Worm (Caenorhabditis elegans): ENCODE results near the gene F46E10.3.

F46E10.3 gene

ce11 chrV:6485109-6485508 is 33.0 kb upstream of the F46E10.3 start:
- TF ChIP-seq aha-1 (tag) (peak; percentile 55), rbr-2 (tag; optimal IDR thresholded peaks at IDR 0.05) (no peak)

- TF ChIP-seq set-16 (GFP tag; IDR thresholded peaks at IDR 0.05) (no peak), zfp-2 (tag; optimal IDR thresholded peaks at IDR 0.05) (no peak), lim-7 (GFP tag; IDR thresholded peaks at IDR 0.05) (no peak; the same call in 1 of the 2 replicates), nhr-111 (GFP tag; optimal IDR thresholded peaks at IDR 0.05) (no peak), ZK546.5 (tag; optimal IDR thresholded peaks at IDR 0.05) (no peak), mep-1 (tag; optimal IDR thresholded peaks at IDR 0.05) (peak; percentile 31), dve-1 (tag; optimal IDR thresholded peaks at IDR 0.05; ENCODE audit: insufficient read depth) (peak; percentile 30), sdz-12 (GFP tag; optimal IDR thresholded peaks at IDR 0.05) (no peak), F26F4.8 (GFP tag; conservative IDR thresholded peaks at IDR 0.05) (no peak), nhr-41 (GFP tag; IDR thresholded peaks at IDR 0.05) (no peak), daf-16 (GFP tag; optimal IDR thresholded peaks at IDR 0.05) (peak in 1 of 2 experiments; percentile 11), daf-16 (tag; optimal IDR thresholded peaks at IDR 0.05) (peak; percentile 34), spr-3 (GFP tag; optimal IDR thresholded peaks at IDR 0.05) (no peak), ztf-11 (tag; optimal IDR thresholded peaks at IDR 0.05) (no peak), mdt-29 (GFP tag; IDR thresholded peaks at IDR 0.05) (no peak), nhr-102 (tag; optimal IDR thresholded peaks at IDR 0.05) (peak; percentile 27), dmd-9 (GFP tag; IDR thresholded peaks at IDR 0.05) (no peak), fkh-10 (GFP tag; optimal IDR thresholded peaks at IDR 0.05) (no peak), hlh-11 (tag; optimal IDR thresholded peaks at IDR 0.05) (peak; percentile 14), unc-62 (GFP tag; optimal IDR thresholded peaks at IDR 0.05 in 1 of 2) (no peak), unc-62 (tag; optimal IDR thresholded peaks at IDR 0.05) (no peak), daf-12 (tag; optimal IDR thresholded peaks at IDR 0.05) (no peak), ztf-7 (tag; optimal IDR thresholded peaks at IDR 0.05) (no peak), lin-15B (tag; optimal IDR thresholded peaks at IDR 0.05) (peak; percentile 14), ceh-20 (GFP tag; IDR thresholded peaks at IDR 0.05) (no peak), madf-9 (GFP tag; conservative IDR thresholded peaks at IDR 0.05) (no peak), F49E8.2 (tag; optimal IDR thresholded peaks at IDR 0.05; ENCODE audit: borderline replicate concordance) (no peak), aly-2 (tag; optimal IDR thresholded peaks at IDR 0.05) (no peak), lin-38 (GFP tag; IDR thresholded peaks at IDR 0.05) (peak; percentile 19; the same call in 1 of the 2 replicates), vab-7 (GFP tag; IDR thresholded peaks at IDR 0.05) (no peak), arid-1 (GFP tag; conservative IDR thresholded peaks at IDR 0.05) (no peak), ceh-82 (tag; optimal IDR thresholded peaks at IDR 0.05) (no peak), madf-5 (GFP tag; IDR thresholded peaks at IDR 0.05) (no peak), F44E2.7 (GFP tag; IDR thresholded peaks at IDR 0.05) (no peak), saeg-2 (GFP tag; IDR thresholded peaks at IDR 0.05) (no peak), ceh-32 (tag; optimal IDR thresholded peaks at IDR 0.05; ENCODE audit: poor library complexity) (no peak), lsy-2 (tag; optimal IDR thresholded peaks at IDR 0.05) (peak in 1 of 2 experiments; percentile 8), mxl-3 (GFP tag; optimal IDR thresholded peaks at IDR 0.05) (no peak), F37D6.2 (tag; optimal IDR thresholded peaks at IDR 0.05) (no peak), ceh-62 (tag; optimal IDR thresholded peaks at IDR 0.05) (no peak), zfp-3 (GFP tag; conservative IDR thresholded peaks at IDR 0.05) (peak; percentile 77), lin-1 (GFP tag; IDR thresholded peaks at IDR 0.05) (peak; percentile 30; the same call in 1 of the 2 replicates), ZK337.2 (GFP tag; IDR thresholded peaks at IDR 0.05) (no peak), Y105C5A.15 (GFP tag; IDR thresholded peaks at IDR 0.05) (no peak), lin-39 (tag; optimal IDR thresholded peaks at IDR 0.05) (no peak), nhr-77 (tag; optimal IDR thresholded peaks at IDR 0.05) (peak; percentile 69), mxl-2 (GFP tag; conservative IDR thresholded peaks at IDR 0.05) (no peak), tra-1 (GFP tag; IDR thresholded peaks at IDR 0.05) (peak; percentile 53; the same call in 1 of the 2 replicates), ceh-28 (tag; optimal IDR thresholded peaks at IDR 0.05) (no peak)
Observed at ce11 chrV:6487878-6488277, 30.2 kb upstream of the F46E10.3 start.
